Fruit fly (Drosophila melanogaster) whole organism, embryonic: ENCODE data around the gene ppk15.
A peak's percentile ranks its signal among the peaks of the same experiment; 100 is the strongest.

Experiments used
- ATbp ChIP-seq: fragments of 200-800 bp; sonication (Bioruptor generic); optimal IDR thresholded peaks from 2 replicates; lab custom pipeline; 2017; ENCODE audit warnings: missing biosample characterization, mild to moderate bottlenecking, missing genetic modification characterization, missing genetic modification reagents
- CG11695 ChIP-seq: fragments of 200-800 bp; sonication (Bioruptor generic); IDR thresholded peaks from 3 replicates; pipeline ENCODE4 v1.3.6; 2022; ENCODE audit warnings: missing biosample characterization, missing genetic modification characterization
- CG12299 ChIP-seq: fragments of 200-800 bp; sonication (Bioruptor generic); optimal IDR thresholded peaks from 2 replicates; lab custom pipeline; 2018; ENCODE audit warnings: missing biosample characterization, mild to moderate bottlenecking, missing genetic modification characterization
- CG13296 ChIP-seq: fragments of 200-800 bp; sonication (Bioruptor generic); optimal IDR thresholded peaks from 3 replicates; lab custom pipeline; 2018; ENCODE audit warnings: missing biosample characterization, mild to moderate bottlenecking, missing genetic modification characterization
- CG14965 ChIP-seq: fragments of 200-800 bp; sonication (Bioruptor generic); optimal IDR thresholded peaks from 2 replicates; lab custom pipeline; 2016; ENCODE audit warnings: missing biosample characterization, missing genetic modification characterization, borderline replicate concordance
- CG15073 ChIP-seq: fragments of 200-800 bp; sonication (Bioruptor generic); optimal IDR thresholded peaks from 2 replicates; lab custom pipeline; 2016; ENCODE audit warnings: missing biosample characterization, missing genetic modification characterization
- CG17361 ChIP-seq: fragments of 200-800 bp; sonication (Bioruptor generic); IDR thresholded peaks from 3 replicates; pipeline ENCODE4 v1.3.6; 2022; ENCODE audit warnings: missing biosample characterization, missing genetic modification characterization
- CG17802 ChIP-seq: fragments of 200-800 bp; sonication (Bioruptor generic); optimal IDR thresholded peaks from 2 replicates; lab custom pipeline; 2018; ENCODE audit warnings: missing biosample characterization, mild to moderate bottlenecking, missing genetic modification characterization, moderate library complexity
- CG18619 ChIP-seq: fragments of 200-800 bp; sonication (Bioruptor generic); optimal IDR thresholded peaks from 3 replicates; lab custom pipeline; 2017; ENCODE audit warnings: missing biosample characterization, mild to moderate bottlenecking, missing genetic modification characterization
- CG2116 ChIP-seq: fragments of 200-800 bp; sonication (Bioruptor generic); optimal IDR thresholded peaks from 3 replicates; lab custom pipeline; 2018; ENCODE audit warnings: missing biosample characterization, mild to moderate bottlenecking, missing genetic modification characterization
- CG31365 ChIP-seq: fragments of 200-800 bp; sonication (Bioruptor generic); optimal IDR thresholded peaks from 2 replicates; lab custom pipeline; 2018; ENCODE audit warnings: missing biosample characterization, mild to moderate bottlenecking, missing genetic modification characterization
- CG31441 ChIP-seq: fragments of 200-800 bp; sonication (Bioruptor generic); IDR thresholded peaks from 2 replicates; pipeline ENCODE4 v1.3.6; 2022; ENCODE audit warnings: missing biosample characterization, missing genetic modification characterization
- CG3281 ChIP-seq: fragments of 200-800 bp; sonication (Bioruptor generic); optimal IDR thresholded peaks from 3 replicates; lab custom pipeline; 2017; ENCODE audit warnings: missing biosample characterization, mild to moderate bottlenecking, missing genetic modification characterization
- CG34422 ChIP-seq: fragments of 200-800 bp; sonication (Bioruptor generic); IDR thresholded peaks from 3 replicates; pipeline ENCODE4 v1.3.6; 2022; ENCODE audit warnings: missing biosample characterization, missing genetic modification characterization
- CG3838 ChIP-seq: fragments of 200-800 bp; sonication (Bioruptor generic); optimal IDR thresholded peaks from 3 replicates; lab custom pipeline; 2016; ENCODE audit warnings: missing biosample characterization, missing genetic modification characterization
- CG3995 ChIP-seq: fragments of 200-800 bp; sonication (Bioruptor generic); optimal IDR thresholded peaks from 3 replicates; lab custom pipeline; 2016; ENCODE audit warnings: missing biosample characterization, missing genetic modification characterization
- CG6689 ChIP-seq: fragments of 200-800 bp; sonication (Bioruptor generic); IDR thresholded peaks from 2 replicates; pipeline ENCODE4 v1.3.6; 2022; ENCODE audit warnings: missing biosample characterization, missing genetic modification characterization
- CG6813 ChIP-seq: fragments of 200-800 bp; sonication (Bioruptor generic); optimal IDR thresholded peaks from 2 replicates; lab custom pipeline; 2017; ENCODE audit warnings: missing biosample characterization, missing genetic modification characterization, mild to moderate bottlenecking, moderate library complexity, missing genetic modification reagents
- CG7357 ChIP-seq: fragments of 200-800 bp; sonication (Bioruptor generic); IDR thresholded peaks from 3 replicates; pipeline ENCODE4 v1.3.6; 2022; ENCODE audit warnings: missing biosample characterization, missing genetic modification characterization
- CG7372 ChIP-seq: fragments of 200-800 bp; sonication (Bioruptor generic); IDR thresholded peaks from 2 replicates; pipeline ENCODE4 v1.3.6; 2022; ENCODE audit warnings: missing biosample characterization, missing genetic modification characterization
- CG9817 ChIP-seq: fragments of 200-800 bp; sonication (Bioruptor generic); optimal IDR thresholded peaks from 2 replicates; lab custom pipeline; 2018; ENCODE audit warnings: missing biosample characterization, mild to moderate bottlenecking, missing genetic modification characterization, moderate library complexity
- Dll ChIP-seq: fragments of 200-800 bp; sonication (Bioruptor generic); IDR thresholded peaks from 4 replicates; pipeline ENCODE4 v1.3.6; 2022; ENCODE audit warnings: missing biosample characterization, missing genetic modification characterization; ENCODE audit not compliant: partially characterized antibody
- Doc2 ChIP-seq: fragments of 200-800 bp; sonication (Bioruptor generic); IDR thresholded peaks from 2 replicates; pipeline ENCODE4 v1.3.6; 2022; ENCODE audit warnings: missing biosample characterization, missing genetic modification characterization
- Eip74EF ChIP-seq, 2 experiments: fragments of 200-800 bp in 1 of 2; fragments of >200 bp in 1 of 2; sonication (Bioruptor generic) in 1 of 2; optimal IDR thresholded peaks; 2 replicates each; lab custom pipeline; 2017 to 2019; ENCODE audit warnings: missing biosample characterization in 2 of 2, missing genetic modification characterization in 2 of 2, mild to moderate bottlenecking in 1 of 2, moderate library complexity in 1 of 2
- Hmr ChIP-seq: fragments of 200-800 bp; sonication (Bioruptor generic); optimal IDR thresholded peaks from 3 replicates; lab custom pipeline; 2017; ENCODE audit warnings: mild to moderate bottlenecking, missing biosample characterization, missing genetic modification reagents, missing genetic modification characterization
- Myb ChIP-seq: fragments of 200-800 bp; sonication (Bioruptor generic); optimal IDR thresholded peaks from 2 replicates; lab custom pipeline; 2016; ENCODE audit warnings: missing biosample characterization, missing genetic modification characterization
- Ravus ChIP-seq: fragments of 200-800 bp; sonication (Bioruptor generic); IDR thresholded peaks from 2 replicates; pipeline ENCODE4 v1.3.6; 2022; ENCODE audit warnings: missing biosample characterization, missing genetic modification characterization
- Rfx ChIP-seq: fragments of 200-800 bp; sonication (Bioruptor generic); IDR thresholded peaks from 2 replicates; pipeline ENCODE4 v1.3.6; 2022; ENCODE audit warnings: missing biosample characterization, missing genetic modification characterization
- Sry-δ ChIP-seq: fragments of 200-800 bp; sonication (Bioruptor generic); optimal IDR thresholded peaks from 2 replicates; lab custom pipeline; 2016; ENCODE audit warnings: missing biosample characterization, missing genetic modification characterization
- Trl ChIP-seq, 3 experiments: fragments of >200 bp in 2 of 3; fragments of 200-800 bp in 1 of 3; sonication (Bioruptor generic) in 1 of 3; optimal IDR thresholded peaks; 2 replicates in 1 of 3; 3 replicates in 2 of 3; lab custom pipeline; 2016 to 2017; ENCODE audit warnings: missing biosample characterization in 1 of 3, missing genetic modification characterization in 1 of 3
- br ChIP-seq: fragments of >200 bp; optimal IDR thresholded peaks from 2 replicates; lab custom pipeline; 2017
- btn ChIP-seq: fragments of 200-800 bp; sonication (Bioruptor generic); optimal IDR thresholded peaks from 2 replicates; lab custom pipeline; 2016; ENCODE audit warnings: missing biosample characterization, missing genetic modification characterization
- cas ChIP-seq: fragments of 200-800 bp; sonication (Bioruptor generic); IDR thresholded peaks from 2 replicates; pipeline ENCODE4 v1.3.6; 2022; ENCODE audit warnings: missing biosample characterization, missing genetic modification characterization
- dpn ChIP-seq, 2 experiments: fragments of 200-800 bp; sonication (Bioruptor generic); optimal IDR thresholded peaks; 3 replicates each; lab custom pipeline; 2016; ENCODE audit warnings: missing biosample characterization in 2 of 2, missing genetic modification characterization in 2 of 2
- fru ChIP-seq: fragments of >200 bp; optimal IDR thresholded peaks from 2 replicates; lab custom pipeline; 2017
- gro ChIP-seq: fragments of 200-800 bp; sonication (Bioruptor generic); optimal IDR thresholded peaks from 2 replicates; lab custom pipeline; 2016; ENCODE audit warnings: missing biosample characterization, missing genetic modification characterization
- h ChIP-seq: fragments of >200 bp; optimal IDR thresholded peaks from 2 replicates; lab custom pipeline; 2017
- jigr1 ChIP-seq: fragments of 200-800 bp; sonication (Bioruptor generic); IDR thresholded peaks from 3 replicates; pipeline ENCODE4 v1.3.6; 2022; ENCODE audit warnings: missing biosample characterization, missing genetic modification characterization
- kah ChIP-seq: fragments of 200-800 bp; sonication (Bioruptor generic); optimal IDR thresholded peaks from 2 replicates; lab custom pipeline; 2018; ENCODE audit warnings: missing biosample characterization, mild to moderate bottlenecking, missing genetic modification characterization
- ken ChIP-seq: fragments of 200-800 bp; sonication (Bioruptor generic); IDR thresholded peaks from 3 replicates; pipeline ENCODE4 v1.3.6; 2022; ENCODE audit warnings: missing biosample characterization, missing genetic modification characterization
- lab ChIP-seq: fragments of 200-800 bp; sonication (Bioruptor generic); optimal IDR thresholded peaks from 3 replicates; lab custom pipeline; 2017; ENCODE audit warnings: missing biosample characterization, missing genetic modification characterization, mild to moderate bottlenecking, moderate library complexity, missing genetic modification reagents
- lbe ChIP-seq: fragments of 200-800 bp; sonication (Bioruptor generic); optimal IDR thresholded peaks from 2 replicates; lab custom pipeline; 2016; ENCODE audit warnings: missing biosample characterization, mild to moderate bottlenecking, missing genetic modification characterization
- lilli ChIP-seq: fragments of 200-800 bp; sonication (Bioruptor generic); optimal IDR thresholded peaks from 3 replicates; lab custom pipeline; 2016; ENCODE audit warnings: missing biosample characterization, missing genetic modification characterization
- luna ChIP-seq: fragments of 200-800 bp; sonication (Bioruptor generic); optimal IDR thresholded peaks from 2 replicates; lab custom pipeline; 2016; ENCODE audit warnings: missing biosample characterization, missing genetic modification characterization
- mld ChIP-seq: fragments of 200-800 bp; sonication (Bioruptor generic); IDR thresholded peaks from 3 replicates; pipeline ENCODE4 v1.3.6; 2022; ENCODE audit warnings: missing biosample characterization, missing genetic modification characterization; ENCODE audit not compliant: partially characterized antibody
- nom ChIP-seq: fragments of 200-800 bp; sonication (Bioruptor generic); optimal IDR thresholded peaks from 2 replicates; lab custom pipeline; 2017; ENCODE audit warnings: missing biosample characterization, missing genetic modification characterization, mild to moderate bottlenecking, moderate library complexity, missing genetic modification reagents
- p53 ChIP-seq: fragments of 200-800 bp; sonication (Bioruptor generic); optimal IDR thresholded peaks from 2 replicates; lab custom pipeline; 2016; ENCODE audit warnings: missing biosample characterization, missing genetic modification characterization
- scrt ChIP-seq: fragments of 200-800 bp; sonication (Bioruptor generic); optimal IDR thresholded peaks from 2 replicates; lab custom pipeline; 2018; ENCODE audit warnings: missing biosample characterization, mild to moderate bottlenecking, missing genetic modification characterization, moderate library complexity
- sima ChIP-seq: fragments of 200-800 bp; sonication (Bioruptor generic); optimal IDR thresholded peaks from 2 replicates; lab custom pipeline; 2016; ENCODE audit warnings: missing biosample characterization, missing genetic modification characterization
- tna ChIP-seq: fragments of 200-800 bp; sonication (Bioruptor generic); IDR thresholded peaks from 2 replicates; pipeline ENCODE4 v1.3.6; 2022; ENCODE audit warnings: missing biosample characterization, missing genetic modification characterization; ENCODE audit not compliant: partially characterized antibody
- tx ChIP-seq: fragments of 200-800 bp; sonication (Bioruptor generic); optimal IDR thresholded peaks from 2 replicates; lab custom pipeline; 2016; ENCODE audit warnings: missing biosample characterization, missing genetic modification characterization
- z ChIP-seq: fragments of 200-800 bp; sonication (Bioruptor generic); IDR thresholded peaks from 3 replicates; pipeline ENCODE4 v1.3.6; 2022; ENCODE audit warnings: missing biosample characterization, missing genetic modification characterization

Gene ppk15

DNA sequence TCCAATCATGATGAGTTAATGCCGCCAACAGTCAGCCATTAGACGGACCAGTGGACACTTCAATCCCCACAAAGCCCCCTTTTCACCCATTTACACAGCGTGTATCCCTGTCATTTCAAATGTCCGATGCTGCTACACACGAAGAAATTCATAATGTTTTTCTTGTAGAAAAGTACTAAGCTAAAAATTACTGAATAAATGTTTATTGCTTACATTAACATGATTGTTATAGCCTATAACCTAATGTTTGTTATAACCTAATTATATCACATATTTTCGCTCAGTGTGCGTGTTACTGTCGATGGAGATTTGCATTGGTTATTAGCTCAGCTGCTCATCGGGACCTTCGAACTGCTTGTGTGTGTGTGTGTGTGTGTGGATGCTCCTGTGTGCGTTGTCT lies 33.1 kb upstream of the ppk15 start (continued):
- TF ChIP-seq luna = no peak
- TF ChIP-seq kah (GFP tag; lab: Kevin White, UChicago) = no peak
- TF ChIP-seq nom = no peak
- no peak for TF ChIP-seq CG3281
- TF ChIP-seq CG15073 (GFP tag; lab: Kevin White, UChicago) = no peak
- no peak for TF ChIP-seq btn (GFP tag; lab: Kevin White, UChicago)
- TF ChIP-seq CG9817 (tag; lab: Kevin White, UChicago) = no peak
- peak; percentile 27 for TF ChIP-seq lilli (GFP tag; lab: Kevin White, UChicago)
- TF ChIP-seq scrt (GFP tag; lab: Kevin White, UChicago) = no peak
- peak; percentile 5 for TF ChIP-seq Myb (GFP tag; lab: Kevin White, UChicago)
- no peak for TF ChIP-seq Doc2 (GFP tag; lab: Robert Waterston, UW)
- no peak for TF ChIP-seq z (GFP tag; lab: Robert Waterston, UW)
- TF ChIP-seq ATbp (GFP tag; lab: Kevin White, UChicago) = peak; percentile 38
- no peak for TF ChIP-seq Hmr (GFP tag; lab: Kevin White, UChicago)
- no peak; the same call in 1 of the 2 replicates for TF ChIP-seq Ravus (GFP tag; lab: Robert Waterston, UW)
- no peak for TF ChIP-seq CG7372 (GFP tag; lab: Robert Waterston, UW)
- TF ChIP-seq dpn (GFP tag; optimal IDR thresholded peaks at IDR 0.05; lab: Kevin White, UChicago) = peak; percentile 42 to 53
- TF ChIP-seq lab = peak; percentile 20
- TF ChIP-seq CG17802 (tag; lab: Kevin White, UChicago) = no peak
- no peak for TF ChIP-seq CG3995 (GFP tag; lab: Kevin White, UChicago)
- TF ChIP-seq CG18619 = no peak
- peak; percentile 44; the same call in 1 of the 3 replicates for TF ChIP-seq ken (GFP tag; lab: Robert Waterston, UW)
- no peak for TF ChIP-seq Dll (GFP tag; lab: Robert Waterston, UW)
- peak; percentile 57 for TF ChIP-seq tx (GFP tag; lab: Kevin White, UChicago)
- TF ChIP-seq CG13296 (GFP tag; lab: Kevin White, UChicago) = no peak
- TF ChIP-seq fru (lab: Kevin White, UChicago) = no peak
- no peak for TF ChIP-seq Sry-δ
- no peak; the same call in 1 of the 2 replicates for TF ChIP-seq Rfx (GFP tag; lab: Robert Waterston, UW)
- TF ChIP-seq CG2116 (GFP tag; lab: Kevin White, UChicago) = no peak
- TF ChIP-seq p53 (GFP tag; lab: Kevin White, UChicago) = no peak
- TF ChIP-seq CG6813 (GFP tag; lab: Kevin White, UChicago) = no peak
- peak; percentile 44; the same call in 1 of the 3 replicates for TF ChIP-seq CG7357 (GFP tag; lab: Robert Waterston, UW)
- peak; percentile 50 for TF ChIP-seq CG6689
- no peak for TF ChIP-seq gro (GFP tag; lab: Kevin White, UChicago)
- peak; percentile 56 for TF ChIP-seq CG31441
- no peak for TF ChIP-seq tna (GFP tag; lab: Robert Waterston, UW)
- TF ChIP-seq br (lab: Kevin White, UChicago) = no peak
- TF ChIP-seq Eip74EF (GFP tag; optimal IDR thresholded peaks at IDR 0.05; lab: Kevin White, UChicago) = no peak
- TF ChIP-seq CG34422 (GFP tag; lab: Robert Waterston, UW) = peak; percentile 47; the same call in 1 of the 3 replicates
- TF ChIP-seq mld (GFP tag; lab: Robert Waterston, UW) = no peak
- peak; percentile 57; the same call in 1 of the 3 replicates for TF ChIP-seq CG11695 (GFP tag; lab: Robert Waterston, UW)
- TF ChIP-seq CG17361 (GFP tag; lab: Robert Waterston, UW) = peak; percentile 44; the same call in 1 of the 3 replicates
- TF ChIP-seq CG31365 (tag; lab: Kevin White, UChicago) = no peak
- TF ChIP-seq CG12299 (tag; lab: Kevin White, UChicago) = no peak
- no peak for TF ChIP-seq Trl (optimal IDR thresholded peaks at IDR 0.05; lab: Kevin White, UChicago)
- TF ChIP-seq Trl (GFP tag; optimal IDR thresholded peaks at IDR 0.05; lab: Kevin White, UChicago) = peak; percentile 40
- TF ChIP-seq lbe (GFP tag; lab: Kevin White, UChicago) = no peak
- no peak for TF ChIP-seq cas
- TF ChIP-seq sima (GFP tag; lab: Kevin White, UChicago) = no peak
- TF ChIP-seq CG3838 (GFP tag; lab: Kevin White, UChicago) = no peak
- TF ChIP-seq jigr1 (GFP tag; lab: Robert Waterston, UW) = no peak
- no peak for TF ChIP-seq h (lab: Kevin White, UChicago)
- no peak for TF ChIP-seq CG14965 (GFP tag; lab: Kevin White, UChicago)
